Worm (Caenorhabditis elegans) whole organism, L1 larva: ENCODE measurements around the gene C16D9.6.

Experiments
- aly-2 ChIP-seq: fragments of 150-350 bp; optimal IDR thresholded peaks from 2 replicates; lab custom pipeline; 2014; ENCODE audit warnings: missing biosample characterization, missing genetic modification characterization
- nhr-77 ChIP-seq: fragments of 150-350 bp; optimal IDR thresholded peaks from 2 replicates; lab custom pipeline; 2014; ENCODE audit warnings: missing biosample characterization, missing genetic modification characterization

- TF ChIP-seq nhr-77 (tag; lab: Kevin White, UChicago) (no peak), aly-2 (tag; lab: Kevin White, UChicago) (no peak)
Observed at ce11 chrV:8238290-8238689, 11.8 kb downstream of the C16D9.6 start, which contains the start of gene rol-3.
